Fruit fly (Drosophila melanogaster) Kc167 (cell line): Measurements from ENCODE around the gene Nopp140.

Experiments
- h ChIP-seq: fragments of >200 bp; optimal IDR thresholded peaks from 3 replicates; lab custom pipeline; 2018; ENCODE audit warnings: missing external identifiers
- insv ChIP-seq: fragments of >200 bp; optimal IDR thresholded peaks from 3 replicates; lab custom pipeline; 2018; ENCODE audit warnings: missing external identifiers

DNA sequence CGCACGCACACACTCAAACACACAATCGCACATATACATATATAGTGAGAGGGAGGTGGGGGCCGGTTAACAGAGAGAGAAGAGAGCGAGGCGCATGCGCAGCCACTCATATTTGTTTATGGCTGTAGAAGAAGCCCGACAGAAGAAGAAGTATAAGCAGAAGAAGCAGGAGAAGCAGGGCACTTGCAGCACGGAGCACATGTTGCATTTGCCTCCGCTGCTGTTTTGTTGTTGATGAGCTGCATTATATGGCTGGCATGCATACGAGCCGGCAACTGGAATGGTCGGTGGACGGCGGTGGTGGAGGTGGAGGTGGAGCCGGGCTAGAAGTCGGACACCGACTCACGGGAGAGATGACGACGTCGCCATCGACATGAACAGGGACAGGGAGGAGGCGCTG lies 32.1 kb upstream of the Nopp140 start:
- no peak for TF ChIP-seq h (lab: Kevin White, UChicago)
- TF ChIP-seq insv (lab: Kevin White, UChicago): no peak
